Worm (Caenorhabditis elegans) whole organism, L1 larva: ENCODE measurements around the gene let-767.

Experiments
- alr-1 ChIP-seq: fragments of 200-800 bp; sonication (Bioruptor generic); optimal IDR thresholded peaks from 2 replicates; lab custom pipeline; 2018; ENCODE audit warnings: borderline replicate concordance, mild to moderate bottlenecking, missing genetic modification characterization, missing compliant biosample characterization
- ceh-82 ChIP-seq, 3 experiments: fragments of 150-350 bp in 1 of 3; sonication (generic microtip) in 2 of 3; optimal IDR thresholded peaks; 2 replicates each; lab custom pipeline; 2014 to 2017; ENCODE audit warnings: missing biosample characterization in 3 of 3, missing genetic modification characterization in 3 of 3
- lin-13 ChIP-seq: fragments of 150-350 bp; optimal IDR thresholded peaks from 2 replicates; lab custom pipeline; 2014; ENCODE audit warnings: missing biosample characterization, missing genetic modification reagents, missing genetic modification characterization
- lin-35 ChIP-seq, 2 experiments: fragments of 150-350 bp; optimal IDR thresholded peaks; 2 replicates each; lab custom pipeline; 2014; ENCODE audit warnings: missing biosample characterization in 2 of 2, missing genetic modification characterization in 2 of 2, missing genetic modification reagents in 2 of 2
- lin-39 ChIP-seq: fragments of 150-350 bp; optimal IDR thresholded peaks from 2 replicates; lab custom pipeline; 2014; ENCODE audit warnings: missing biosample characterization, missing genetic modification reagents, missing genetic modification characterization
- lir-3 ChIP-seq: sonication (generic microtip); optimal IDR thresholded peaks from 2 replicates; lab custom pipeline; 2016; ENCODE audit warnings: mild to moderate bottlenecking, missing genetic modification characterization, moderate library complexity, missing compliant biosample characterization; ENCODE audit not compliant: poor library complexity
- mab-9 ChIP-seq: fragments of 200-800 bp; sonication (Bioruptor generic); IDR thresholded peaks from 2 replicates; pipeline ENCODE4 v1.3.6; 2022; ENCODE audit warnings: missing genetic modification reagents, missing genetic modification characterization, missing compliant biosample characterization
- nhr-237 ChIP-seq: fragments of 150-350 bp; optimal IDR thresholded peaks from 2 replicates; lab custom pipeline; 2014; ENCODE audit warnings: missing biosample characterization, missing genetic modification characterization
- pqm-1 ChIP-seq: sonication (generic microtip); optimal IDR thresholded peaks from 3 replicates; lab custom pipeline; 2017; ENCODE audit warnings: missing biosample characterization, missing genetic modification characterization
- snpc-4 ChIP-seq: fragments of 150-350 bp; optimal IDR thresholded peaks from 2 replicates; lab custom pipeline; 2014; ENCODE audit warnings: missing biosample characterization, missing genetic modification characterization
- unc-130 ChIP-seq: fragments of 150-350 bp; optimal IDR thresholded peaks from 2 replicates; lab custom pipeline; 2017; ENCODE audit warnings: missing biosample characterization, missing genetic modification characterization, inconsistent platforms
- vab-15 ChIP-seq: sonication (generic microtip); optimal IDR thresholded peaks from 2 replicates; lab custom pipeline; 2017; ENCODE audit warnings: missing genotype, mild to moderate bottlenecking, missing genetic modification characterization, missing compliant biosample characterization

- TF ChIP-seq mab-9 (GFP tag; lab: Robert Waterston, UW) (no peak), lin-35 (GFP tag; optimal IDR thresholded peaks at IDR 0.05; lab: Kevin White, UChicago) (peak in 1 of 2 experiments; percentile 54), nhr-237 (tag; lab: Kevin White, UChicago) (peak; percentile 24), snpc-4 (peak; percentile 14), vab-15 (tag; lab: Kevin White, UChicago) (peak; percentile 2), lin-39 (peak; percentile 80), alr-1 (tag; lab: Kevin White, UChicago) (no peak), ceh-82 (tag; optimal IDR thresholded peaks at IDR 0.05; lab: Kevin White, UChicago) (peak in 2 of 3 experiments; percentile 14 to 22), unc-130 (tag; lab: Kevin White, UChicago) (peak; percentile 57), lir-3 (tag; lab: Kevin White, UChicago) (no peak), lin-13 (peak; percentile 38), pqm-1 (tag; lab: Kevin White, UChicago) (no peak)
Measured at ce11 chrIII:6362323-6362922, 22.7 kb upstream of the let-767 start.
